Worm (Caenorhabditis elegans): ENCODE data around the gene unc-105.

DNA sequence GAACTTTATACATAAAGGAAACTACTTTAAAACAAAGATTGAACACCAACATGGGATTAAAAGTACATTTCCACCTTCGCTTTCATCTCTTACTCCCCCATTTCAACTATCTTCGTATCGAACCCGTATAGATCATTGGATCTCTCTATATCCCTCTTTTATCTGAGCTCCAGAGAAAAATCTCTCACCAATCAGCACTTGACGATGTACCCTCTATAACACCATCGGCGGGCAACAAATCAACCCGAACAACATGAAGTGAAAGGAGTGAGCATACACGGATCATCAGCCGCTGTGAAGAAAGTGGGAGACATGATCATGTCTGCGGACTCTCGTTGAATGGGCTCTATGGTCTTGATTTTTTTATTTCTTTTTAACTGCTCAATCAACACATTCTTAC is 1.2 kb downstream of the unc-105 start:
- TF ChIP-seq F13C5.2 (tag; optimal IDR thresholded peaks at IDR 0.05) (no peak), ama-1 (optimal IDR thresholded peaks at IDR 0.05) (no peak), B0310.2 (tag; optimal IDR thresholded peaks at IDR 0.05) (no peak), flt-1 (GFP tag; IDR thresholded peaks at IDR 0.05) (no peak), hnd-1 (tag; optimal IDR thresholded peaks at IDR 0.05) (no peak), tra-4 (tag; optimal IDR thresholded peaks at IDR 0.05) (no peak), hmg-4 (GFP tag; optimal IDR thresholded peaks at IDR 0.05) (no peak), tbx-11 (GFP tag; IDR thresholded peaks at IDR 0.05) (no peak), ceh-13 (GFP tag; optimal IDR thresholded peaks at IDR 0.05) (no peak), aly-1 (tag; optimal IDR thresholded peaks at IDR 0.05) (no peak), tbx-37 (GFP tag; conservative IDR thresholded peaks at IDR 0.05) (no peak)
